Worm (Caenorhabditis elegans) whole organism, mixed stage, embryonic: Measurements from ENCODE around the gene F54F2.6.

Source experiments
- blmp-1 ChIP-seq: fragments of 150-350 bp; optimal IDR thresholded peaks from 2 replicates; lab custom pipeline; 2014; ENCODE audit warnings: missing biosample characterization, missing genetic modification characterization
- ces-1 ChIP-seq: fragments of 150-350 bp; optimal IDR thresholded peaks from 2 replicates; lab custom pipeline; 2014; ENCODE audit warnings: missing biosample characterization, missing genetic modification reagents, missing genetic modification characterization
- elt-3 ChIP-seq: fragments of 150-350 bp; optimal IDR thresholded peaks from 2 replicates; lab custom pipeline; 2014; ENCODE audit warnings: missing biosample characterization, missing genetic modification characterization
- lin-13 ChIP-seq: fragments of 150-350 bp; optimal IDR thresholded peaks from 2 replicates; lab custom pipeline; 2014; ENCODE audit warnings: missing biosample characterization, missing genetic modification characterization
- lsy-2 ChIP-seq: fragments of 150-350 bp; optimal IDR thresholded peaks from 2 replicates; lab custom pipeline; 2014; ENCODE audit warnings: missing biosample characterization, missing genetic modification characterization
- snpc-4 ChIP-seq: fragments of 150-350 bp; optimal IDR thresholded peaks from 2 replicates; lab custom pipeline; 2014; ENCODE audit warnings: missing biosample characterization, missing genetic modification characterization
- tbx-8 ChIP-seq: fragments of 200-800 bp; sonication (Bioruptor generic); optimal IDR thresholded peaks from 2 replicates; lab custom pipeline; 2018; ENCODE audit warnings: mild to moderate bottlenecking, missing genetic modification characterization, moderate library complexity, missing compliant biosample characterization
- unc-62 ChIP-seq: fragments of 150-350 bp; optimal IDR thresholded peaks from 2 replicates; lab custom pipeline; 2014; ENCODE audit warnings: missing biosample characterization, missing genetic modification reagents, missing genetic modification characterization
- ztf-11 ChIP-seq: fragments of 150-350 bp; optimal IDR thresholded peaks from 2 replicates; lab custom pipeline; 2014; ENCODE audit warnings: missing biosample characterization, missing genetic modification characterization

- no peak for TF ChIP-seq blmp-1 (tag; lab: Kevin White, UChicago)
- TF ChIP-seq elt-3 (tag; lab: Kevin White, UChicago): no peak
- no peak for TF ChIP-seq ces-1 (GFP tag; lab: Kevin White, UChicago)
- no peak for TF ChIP-seq lin-13 (tag; lab: Kevin White, UChicago)
- TF ChIP-seq unc-62 (GFP tag; lab: Kevin White, UChicago): peak; percentile 37
- no peak for TF ChIP-seq tbx-8 (GFP tag; lab: Kevin White, UChicago)
- no peak for TF ChIP-seq ztf-11
- TF ChIP-seq lsy-2 (tag; lab: Kevin White, UChicago): no peak
- TF ChIP-seq snpc-4: no peak
Observed at ce11 chrIII:8815699-8816098, 15.2 kb upstream of the F54F2.6 start.
